Worm (Caenorhabditis elegans): ENCODE results near the gene srx-76.

Gene srx-76

DNA sequence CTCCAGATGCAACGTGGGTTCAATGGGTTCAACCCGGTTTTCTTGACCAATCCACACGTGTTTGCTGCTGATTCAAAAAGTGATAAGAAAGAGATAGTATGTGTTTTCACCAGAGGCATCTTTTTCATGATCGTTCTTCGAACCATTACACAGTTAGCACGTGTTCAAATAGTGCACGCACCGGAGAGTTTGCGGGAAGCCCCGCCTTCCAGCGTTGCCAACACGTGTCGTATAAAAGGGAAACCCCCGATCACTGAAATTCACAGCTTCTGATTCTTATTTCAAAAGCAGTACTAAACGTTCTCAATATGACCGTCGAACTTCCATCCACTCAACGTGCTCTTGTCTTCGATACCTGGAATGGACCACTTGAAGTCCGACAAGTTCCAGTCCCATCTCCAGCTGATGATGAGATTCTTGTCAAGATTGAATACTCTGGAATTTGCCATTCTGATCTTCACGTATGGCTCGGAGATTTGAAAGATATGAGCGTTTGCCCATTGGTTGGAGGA, 3.6 kb upstream of the srx-76 start, which contains the start of gene adh-1 (continued):
- TF ChIP-seq pag-3 (tag; optimal IDR thresholded peaks at IDR 0.05; ENCODE audit: borderline replicate concordance, insufficient read depth) (peak; percentile 47), ceh-63 (GFP tag; optimal IDR thresholded peaks at IDR 0.05) (no peak), hpl-2 (GFP tag; optimal IDR thresholded peaks at IDR 0.05) (no peak), lsy-2 (tag; optimal IDR thresholded peaks at IDR 0.05) (peak; percentile 48 to 82), unc-86 (tag; optimal IDR thresholded peaks at IDR 0.05) (no peak), lir-3 (tag; optimal IDR thresholded peaks at IDR 0.05; ENCODE audit: poor library complexity) (peak; percentile 70), nhr-237 (tag; optimal IDR thresholded peaks at IDR 0.05) (no peak), ama-1 (optimal IDR thresholded peaks at IDR 0.05) (peak; percentile 95), nhr-71 (tag; optimal IDR thresholded peaks at IDR 0.05) (peak; percentile 97), ceh-82 (tag; optimal IDR thresholded peaks at IDR 0.05) (peak in 1 of 3 experiments; percentile 14), hlh-17 (GFP tag; optimal IDR thresholded peaks at IDR 0.05; ENCODE audit: borderline replicate concordance) (no peak), fkh-10 (GFP tag; optimal IDR thresholded peaks at IDR 0.05) (no peak), nhr-76 (tag; optimal IDR thresholded peaks at IDR 0.05) (no peak), blmp-1 (tag; optimal IDR thresholded peaks at IDR 0.05) (peak; percentile 89), pax-3 (tag; optimal IDR thresholded peaks at IDR 0.05) (peak; percentile 56), C16A3.4 (tag; optimal IDR thresholded peaks at IDR 0.05) (peak; percentile 76), F16B12.6 (tag; optimal IDR thresholded peaks at IDR 0.05) (no peak), sup-37 (GFP tag; optimal IDR thresholded peaks at IDR 0.05) (peak; percentile 90), ztf-4 (tag; optimal IDR thresholded peaks at IDR 0.05) (peak; percentile 56), grh-1 (GFP tag; IDR thresholded peaks at IDR 0.05) (no peak), lin-14 (GFP tag; optimal IDR thresholded peaks at IDR 0.05) (peak; percentile 97), mep-1 (tag; optimal IDR thresholded peaks at IDR 0.05) (peak; percentile 24), nhr-84 (tag; optimal IDR thresholded peaks at IDR 0.05) (no peak), mab-9 (GFP tag; IDR thresholded peaks at IDR 0.05) (no peak), xbp-1 (tag; optimal IDR thresholded peaks at IDR 0.05) (peak; percentile 61), ceh-8 (GFP tag; optimal IDR thresholded peaks at IDR 0.05) (no peak), tlp-1 (tag; optimal IDR thresholded peaks at IDR 0.05) (no peak), skn-1 (tag; optimal IDR thresholded peaks at IDR 0.05) (peak; percentile 37), egl-27 (tag; optimal IDR thresholded peaks at IDR 0.05) (no peak), zip-4 (GFP tag; optimal IDR thresholded peaks at IDR 0.05) (no peak), pqm-1 (tag; optimal IDR thresholded peaks at IDR 0.05) (no peak), fos-1 (tag; optimal IDR thresholded peaks at IDR 0.05) (no peak)

DNA sequence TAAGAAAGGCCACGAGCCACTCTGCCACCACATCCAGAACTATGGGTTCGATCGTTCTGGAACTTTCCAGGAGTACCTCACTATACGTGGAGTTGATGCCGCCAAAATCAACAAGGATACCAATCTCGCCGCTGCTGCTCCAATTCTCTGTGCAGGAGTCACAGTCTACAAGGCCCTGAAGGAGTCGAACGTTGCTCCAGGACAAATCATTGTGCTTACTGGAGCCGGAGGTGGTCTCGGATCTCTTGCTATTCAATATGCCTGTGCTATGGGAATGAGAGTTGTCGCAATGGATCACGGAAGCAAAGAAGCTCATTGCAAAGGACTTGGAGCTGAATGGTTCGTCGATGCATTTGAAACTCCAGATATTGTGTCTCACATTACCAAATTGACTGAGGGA, 3.0 kb upstream of the srx-76 start:
- no peak for TF ChIP-seq isw-1 (GFP tag; IDR thresholded peaks at IDR 0.05)
- TF ChIP-seq unc-86 (tag; optimal IDR thresholded peaks at IDR 0.05), result no peak
- no peak for TF ChIP-seq zip-4 (GFP tag; optimal IDR thresholded peaks at IDR 0.05)
- TF ChIP-seq ama-1 (optimal IDR thresholded peaks at IDR 0.05), result peak; percentile 93
- no peak for TF ChIP-seq C16A3.4 (tag; optimal IDR thresholded peaks at IDR 0.05)
- no peak for TF ChIP-seq hlh-4 (tag; optimal IDR thresholded peaks at IDR 0.05)
- no peak for TF ChIP-seq ceh-82 (tag; optimal IDR thresholded peaks at IDR 0.05)
- no peak for TF ChIP-seq xbp-1 (tag; optimal IDR thresholded peaks at IDR 0.05)
- no peak for TF ChIP-seq nhr-77 (tag; optimal IDR thresholded peaks at IDR 0.05)
- no peak for TF ChIP-seq ces-1 (GFP tag; optimal IDR thresholded peaks at IDR 0.05)
- TF ChIP-seq elt-3 (tag; optimal IDR thresholded peaks at IDR 0.05), result no peak
- no peak for TF ChIP-seq sox-4 (tag; optimal IDR thresholded peaks at IDR 0.05)
- TF ChIP-seq efl-1 (optimal IDR thresholded peaks at IDR 0.05), result no peak
- TF ChIP-seq efl-1 (GFP tag; optimal IDR thresholded peaks at IDR 0.05 in 1 of 2), result peak in 1 of 2 experiments; percentile 91
- peak; percentile 9 for TF ChIP-seq nhr-47 (tag; optimal IDR thresholded peaks at IDR 0.05)
- no peak for TF ChIP-seq snu-23 (GFP tag; optimal IDR thresholded peaks at IDR 0.05)
- TF ChIP-seq pag-3 (tag; optimal IDR thresholded peaks at IDR 0.05; ENCODE audit: borderline replicate concordance, insufficient read depth), result no peak
- no peak for TF ChIP-seq fos-1 (tag; optimal IDR thresholded peaks at IDR 0.05)
- no peak for TF ChIP-seq mab-9 (GFP tag; IDR thresholded peaks at IDR 0.05)
- TF ChIP-seq dsc-1 (tag; optimal IDR thresholded peaks at IDR 0.05), result no peak
- TF ChIP-seq elt-2 (tag; optimal IDR thresholded peaks at IDR 0.05), result no peak
- TF ChIP-seq snpc-4 (tag; optimal IDR thresholded peaks at IDR 0.05), result no peak
- TF ChIP-seq ceh-90 (tag; optimal IDR thresholded peaks at IDR 0.05), result no peak
